In genomic region chrX:15785429-15786239, dm6 we compare ENCODE assay signal across 4 fruit fly cellular contexts.
TF ChIP-seq lines count a peak whose summit lies in the region.

Paf-AHalpha (minus strand) TSS chrX:15785583.
mRpS30 (plus strand) TSS chrX:15786047.

- no peak for TF ChIP-seq CTCF in whole organism, embryonic (GFP tag; optimal IDR thresholded peaks at IDR 0.05; lab: Kevin White, UChicago)

TF ChIP-seq in whole organism, adult, 20 proteins besides CTCF, POLR2A, EP300 and RAD21:
- TF ChIP-seq CG11617 (GFP tag; optimal IDR thresholded peaks at IDR 0.05; lab: Kevin White, UChicago) (no peak), bab1 (GFP tag; optimal IDR thresholded peaks at IDR 0.05; lab: Kevin White, UChicago) (peak; percentile 45)

TF ChIP-seq in whole organism, embryonic, 481 proteins besides CTCF, POLR2A, EP300 and RAD21 (continues in another document):
- TF ChIP-seq NC2α (GFP tag; optimal IDR thresholded peaks at IDR 0.05; lab: Kevin White, UChicago): no peak
- no peak for TF ChIP-seq dimm (GFP tag; IDR thresholded peaks at IDR 0.05; lab: Robert Waterston, UW)
- TF ChIP-seq D19A (tag; optimal IDR thresholded peaks at IDR 0.05; lab: Kevin White, UChicago): no peak
- TF ChIP-seq CG11085 (GFP tag; IDR thresholded peaks at IDR 0.05; lab: Robert Waterston, UW): no peak
- no peak for TF ChIP-seq gsb (GFP tag; IDR thresholded peaks at IDR 0.05; lab: Robert Waterston, UW)
- TF ChIP-seq pum (GFP tag; optimal IDR thresholded peaks at IDR 0.05; lab: Kevin White, UChicago): no peak
- no peak for TF ChIP-seq Dll (GFP tag; IDR thresholded peaks at IDR 0.05; lab: Robert Waterston, UW; ENCODE audit: partially characterized antibody)
- no peak for TF ChIP-seq tap (tag; optimal IDR thresholded peaks at IDR 0.05; lab: Kevin White, UChicago)
- no peak for TF ChIP-seq corto (GFP tag; optimal IDR thresholded peaks at IDR 0.05; lab: Kevin White, UChicago)
- TF ChIP-seq danr (GFP tag; IDR thresholded peaks at IDR 0.05; lab: Robert Waterston, UW): no peak
- 0 out of 2 replicates have a peak, but pooled peaks have one; percentile 35 for TF ChIP-seq bbx (GFP tag; IDR thresholded peaks at IDR 0.05; lab: Robert Waterston, UW; ENCODE audit: partially characterized antibody)
- no peak for TF ChIP-seq hbn (GFP tag; IDR thresholded peaks at IDR 0.05; lab: Robert Waterston, UW; ENCODE audit: partially characterized antibody)
- peak; percentile 38 for TF ChIP-seq lilli (GFP tag; optimal IDR thresholded peaks at IDR 0.05; lab: Kevin White, UChicago)
- TF ChIP-seq NfI (GFP tag; optimal IDR thresholded peaks at IDR 0.05; lab: Kevin White, UChicago): no peak
- TF ChIP-seq row (GFP tag; IDR thresholded peaks at IDR 0.05; lab: Robert Waterston, UW): peak; percentile 31; the same call in 2 of the 3 replicates
- no peak for TF ChIP-seq CG17186 (GFP tag; optimal IDR thresholded peaks at IDR 0.05; lab: Kevin White, UChicago)
- TF ChIP-seq mam (GFP tag; optimal IDR thresholded peaks at IDR 0.05; lab: Kevin White, UChicago): peak; percentile 37
- no peak for TF ChIP-seq Gug (GFP tag; IDR thresholded peaks at IDR 0.05; lab: Robert Waterston, UW)
- no peak for TF ChIP-seq sim (GFP tag; IDR thresholded peaks at IDR 0.05; lab: Robert Waterston, UW)
- TF ChIP-seq Meics (GFP tag; optimal IDR thresholded peaks at IDR 0.05; lab: Kevin White, UChicago): no peak
- TF ChIP-seq sens (GFP tag; lab: Kevin White, UChicago): peak; percentile 72
- peak; percentile 96 for TF ChIP-seq bigmax (GFP tag; optimal IDR thresholded peaks at IDR 0.05; lab: Kevin White, UChicago)
- TF ChIP-seq CG12942 (GFP tag; optimal IDR thresholded peaks at IDR 0.05; lab: Kevin White, UChicago): no peak
- TF ChIP-seq pzg (GFP tag; optimal IDR thresholded peaks at IDR 0.05; lab: Kevin White, UChicago): peak; percentile 58
- no peak for TF ChIP-seq sens-2 (GFP tag; IDR thresholded peaks at IDR 0.05; lab: Robert Waterston, UW)
- TF ChIP-seq tll (GFP tag; optimal IDR thresholded peaks at IDR 0.05; lab: Kevin White, UChicago): peak in 1 of 2 experiments; percentile 61
- peak; percentile 14; the same call in 1 of the 2 replicates for TF ChIP-seq Scr (GFP tag; IDR thresholded peaks at IDR 0.05; lab: Robert Waterston, UW; ENCODE audit: partially characterized antibody)
- peak; percentile 94 for TF ChIP-seq Myb (GFP tag; optimal IDR thresholded peaks at IDR 0.05; lab: Kevin White, UChicago)
- TF ChIP-seq sr (GFP tag; IDR thresholded peaks at IDR 0.05; lab: Robert Waterston, UW): no peak

TF ChIP-seq in whole organism, prepupa, 60 proteins besides CTCF, POLR2A, EP300 and RAD21:
- TF ChIP-seq Ets96B (tag; optimal IDR thresholded peaks at IDR 0.05; lab: Kevin White, UChicago): no peak
- no peak for TF ChIP-seq Ets21C (GFP tag; optimal IDR thresholded peaks at IDR 0.05; lab: Kevin White, UChicago)
- TF ChIP-seq CG8119 (GFP tag; IDR thresholded peaks at IDR 0.05; lab: Robert Waterston, UW): no peak
- TF ChIP-seq Smox (GFP tag; optimal IDR thresholded peaks at IDR 0.05; lab: Kevin White, UChicago): no peak
- no peak for TF ChIP-seq dsx (GFP tag; optimal IDR thresholded peaks at IDR 0.05; lab: Kevin White, UChicago; ENCODE audit: poor library complexity, severe bottlenecking)
- TF ChIP-seq fd85E (GFP tag; optimal IDR thresholded peaks at IDR 0.05; lab: Kevin White, UChicago): no peak
- TF ChIP-seq CG8632 (GFP tag; optimal IDR thresholded peaks at IDR 0.05; lab: Kevin White, UChicago): no peak
- peak; percentile 94 for TF ChIP-seq vri (GFP tag; optimal IDR thresholded peaks at IDR 0.05; lab: Kevin White, UChicago)
- no peak for TF ChIP-seq CG6854 (GFP tag; optimal IDR thresholded peaks at IDR 0.05; lab: Kevin White, UChicago)
- TF ChIP-seq esn (GFP tag; optimal IDR thresholded peaks at IDR 0.05; lab: Kevin White, UChicago): peak; percentile 9
- TF ChIP-seq achi (GFP tag; optimal IDR thresholded peaks at IDR 0.05; lab: Kevin White, UChicago): peak; percentile 25
- peak; percentile 80 for TF ChIP-seq Blimp-1 (GFP tag; optimal IDR thresholded peaks at IDR 0.05; lab: Kevin White, UChicago)
- no peak for TF ChIP-seq CG4318 (GFP tag; optimal IDR thresholded peaks at IDR 0.05; lab: Kevin White, UChicago)
- TF ChIP-seq Eip93F (GFP tag; optimal IDR thresholded peaks at IDR 0.05; lab: Kevin White, UChicago): no peak

TF ChIP-seq in whole organism, wandering third instar larva, 38 proteins besides CTCF, POLR2A, EP300 and RAD21:
- TF ChIP-seq psq (GFP tag; optimal IDR thresholded peaks at IDR 0.05; lab: Kevin White, UChicago) (no peak), sage (GFP tag; optimal IDR thresholded peaks at IDR 0.05; lab: Kevin White, UChicago) (no peak), CG9705 (GFP tag; optimal IDR thresholded peaks at IDR 0.05; lab: Kevin White, UChicago) (no peak), Hr83 (GFP tag; optimal IDR thresholded peaks at IDR 0.05; lab: Kevin White, UChicago; ENCODE audit: poor library complexity, severe bottlenecking) (peak; percentile 45), Jra (GFP tag; optimal IDR thresholded peaks at IDR 0.05; lab: Kevin White, UChicago) (peak; percentile 22)
